Worm (Caenorhabditis elegans): Measurements from ENCODE around the gene aldo-2.
A peak's percentile ranks its signal among the peaks of the same experiment; 100 is the strongest.

The aldo-2 gene

DNA sequence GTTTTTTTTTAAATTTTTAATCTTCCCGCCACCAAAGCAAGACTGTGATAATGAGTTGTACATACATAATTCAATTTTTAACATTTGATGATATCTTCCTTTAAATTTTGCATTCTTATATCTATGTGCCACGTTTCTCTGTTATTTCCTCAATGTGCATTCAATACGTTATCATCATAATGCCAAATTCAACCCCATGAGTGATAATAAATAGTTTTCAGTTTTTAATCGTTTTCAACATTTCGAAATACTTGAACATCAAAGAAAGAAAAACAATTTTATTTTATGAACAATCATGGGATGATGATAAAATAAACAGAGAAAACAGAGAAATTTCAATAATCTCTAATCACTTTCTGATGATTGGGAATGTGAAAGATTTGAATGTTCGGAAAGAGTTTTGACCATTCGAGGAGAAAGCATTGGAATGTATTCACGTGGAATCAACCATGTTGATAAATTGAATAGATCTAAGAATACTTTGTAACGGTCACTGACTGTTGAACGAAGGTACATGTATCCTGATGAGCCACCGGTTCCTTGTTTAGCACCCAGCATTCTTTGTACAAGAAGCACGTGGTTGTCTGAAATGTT is 41.0 kb upstream of the aldo-2 start:
- TF ChIP-seq chd-7 (tag; optimal IDR thresholded peaks at IDR 0.05) (peak; percentile 8), tlf-1 (GFP tag; optimal IDR thresholded peaks at IDR 0.05) (peak; percentile 44), repo-1 (tag; optimal IDR thresholded peaks at IDR 0.05) (peak; percentile 53), nhr-80 (tag; optimal IDR thresholded peaks at IDR 0.05) (peak; percentile 62), Y56A3A.18 (GFP tag; IDR thresholded peaks at IDR 0.05) (0 out of 2 replicates have a peak, but pooled peaks have one; percentile 15), snpc-1.3 (tag; optimal IDR thresholded peaks at IDR 0.05; ENCODE audit: insufficient read depth) (no peak), egrh-3 (GFP tag; IDR thresholded peaks at IDR 0.05) (no peak), hmg-1.2 (GFP tag; IDR thresholded peaks at IDR 0.05) (peak; percentile 19; the same call in 1 of the 2 replicates), zfh-2 (GFP tag; conservative IDR thresholded peaks at IDR 0.05) (no peak), Y67H2A.10 (GFP tag; conservative IDR thresholded peaks at IDR 0.05) (no peak), hsf-1 (GFP tag; IDR thresholded peaks at IDR 0.05) (no peak), attf-5 (GFP tag; optimal IDR thresholded peaks at IDR 0.05) (peak; percentile 26), cebp-1 (GFP tag; IDR thresholded peaks at IDR 0.05) (peak; percentile 87), cebp-1 (tag; optimal IDR thresholded peaks at IDR 0.05) (peak; percentile 86)

- no peak for TF ChIP-seq ekl-4 (GFP tag; IDR thresholded peaks at IDR 0.05)
- TF ChIP-seq nhr-80 (tag; optimal IDR thresholded peaks at IDR 0.05), result peak; percentile 88
- no peak for TF ChIP-seq madf-6 (GFP tag; IDR thresholded peaks at IDR 0.05)
- TF ChIP-seq D2030.7 (GFP tag; IDR thresholded peaks at IDR 0.05), result no peak
- TF ChIP-seq athp-1 (tag; optimal IDR thresholded peaks at IDR 0.05), result no peak
- no peak for TF ChIP-seq zfh-2 (GFP tag; conservative IDR thresholded peaks at IDR 0.05)
- no peak for TF ChIP-seq rpc-1 (optimal IDR thresholded peaks at IDR 0.05)
- TF ChIP-seq rpc-1 (tag; optimal IDR thresholded peaks at IDR 0.05), result no peak
- TF ChIP-seq bed-1 (GFP tag; IDR thresholded peaks at IDR 0.05), result no peak
- TF ChIP-seq F23B12.7 (tag; optimal IDR thresholded peaks at IDR 0.05; ENCODE audit: insufficient read depth), result no peak
- no peak for TF ChIP-seq rec-8 (tag; optimal IDR thresholded peaks at IDR 0.05)
- no peak for TF ChIP-seq Y95B8A.8 (GFP tag; IDR thresholded peaks at IDR 0.05)
- TF ChIP-seq akir-1 (GFP tag; optimal IDR thresholded peaks at IDR 0.05), result no peak
- TF ChIP-seq attf-3 (GFP tag; conservative IDR thresholded peaks at IDR 0.05), result no peak
- no peak for TF ChIP-seq ztf-3 (GFP tag; optimal IDR thresholded peaks at IDR 0.05)
- TF ChIP-seq mes-4 (tag; optimal IDR thresholded peaks at IDR 0.05), result no peak
- 0 out of 2 replicates have a peak, but pooled peaks have one; percentile 6 for TF ChIP-seq hmg-1.2 (GFP tag; IDR thresholded peaks at IDR 0.05)
- no peak for TF ChIP-seq mcd-1 (GFP tag; IDR thresholded peaks at IDR 0.05)
- TF ChIP-seq ztf-22 (GFP tag; optimal IDR thresholded peaks at IDR 0.05), result no peak
- TF ChIP-seq dox-1 (GFP tag; IDR thresholded peaks at IDR 0.05), result peak; percentile 55
- no peak for TF ChIP-seq aptf-2 (GFP tag; conservative IDR thresholded peaks at IDR 0.05)
- TF ChIP-seq ZK185.1 (tag; optimal IDR thresholded peaks at IDR 0.05; ENCODE audit: poor library complexity, severe bottlenecking), result peak; percentile 2
- no peak for TF ChIP-seq xnd-1 (tag; optimal IDR thresholded peaks at IDR 0.05)
- no peak for TF ChIP-seq T26A5.8 (tag; optimal IDR thresholded peaks at IDR 0.05)
These were observed 39.5 kb upstream of the aldo-2 start for ce11 chrIII:5915926-5916325.

- no peak for TF ChIP-seq Y53F4B.3 (GFP tag; IDR thresholded peaks at IDR 0.05)
- no peak for TF ChIP-seq T07F8.4 (tag; optimal IDR thresholded peaks at IDR 0.05)
- no peak for TF ChIP-seq chd-7 (tag; optimal IDR thresholded peaks at IDR 0.05)
- TF ChIP-seq cebp-2 (GFP tag; IDR thresholded peaks at IDR 0.05), result no peak
- no peak for TF ChIP-seq F49E8.2 (tag; optimal IDR thresholded peaks at IDR 0.05; ENCODE audit: insufficient read depth)
- TF ChIP-seq tbx-9 (tag; optimal IDR thresholded peaks at IDR 0.05; ENCODE audit: borderline replicate concordance), result no peak
- no peak for TF ChIP-seq egrh-3 (GFP tag; IDR thresholded peaks at IDR 0.05)
- TF ChIP-seq lin-35 (GFP tag; optimal IDR thresholded peaks at IDR 0.05), result no peak
- TF ChIP-seq K12H6.12 (tag; optimal IDR thresholded peaks at IDR 0.05), result no peak
- TF ChIP-seq nfyb-1 (GFP tag; IDR thresholded peaks at IDR 0.05), result peak; percentile 54; the same call in 1 of the 2 replicates
- no peak for TF ChIP-seq aptf-3 (GFP tag; IDR thresholded peaks at IDR 0.05)
- TF ChIP-seq F22D6.2 (tag; optimal IDR thresholded peaks at IDR 0.05), result no peak
- no peak for TF ChIP-seq K11D2.4 (GFP tag; IDR thresholded peaks at IDR 0.05)
- peak; percentile 67 for TF ChIP-seq nhr-80 (tag; optimal IDR thresholded peaks at IDR 0.05)
- no peak for TF ChIP-seq aptf-2 (GFP tag; conservative IDR thresholded peaks at IDR 0.05)
These were observed 38.3 kb upstream of the aldo-2 start for ce11 chrIII:5914717-5915116.

Measured in whole organism, young adult.